Fruit fly (Drosophila melanogaster): Measurements from ENCODE around the gene CG8003.

dm6 chr3L:10672540-10672939 is 11.3 kb downstream of the CG8003 start:
- TF ChIP-seq CG8301 (tag; optimal IDR thresholded peaks at IDR 0.05) (no peak), Pif1A (GFP tag; optimal IDR thresholded peaks at IDR 0.05) (no peak), CG17806 (tag; optimal IDR thresholded peaks at IDR 0.05) (no peak), CG9948 (tag; optimal IDR thresholded peaks at IDR 0.05) (no peak), CG4496 (GFP tag; IDR thresholded peaks at IDR 0.05) (no peak), CG14655 (GFP tag; optimal IDR thresholded peaks at IDR 0.05) (no peak), CG13204 (GFP tag; optimal IDR thresholded peaks at IDR 0.05) (no peak), CG15710 (tag; optimal IDR thresholded peaks at IDR 0.05) (no peak), Pif1B (GFP tag; optimal IDR thresholded peaks at IDR 0.05) (no peak), EcR (GFP tag; optimal IDR thresholded peaks at IDR 0.05) (no peak)

Data from whole organism, pupa.